Fruit fly (Drosophila melanogaster) whole organism, embryonic: ENCODE measurements around the gene snky.

Source experiments
- Asciz ChIP-seq: fragments of 200-800 bp; sonication (Bioruptor generic); optimal IDR thresholded peaks from 2 replicates; lab custom pipeline; 2017; ENCODE audit warnings: missing biosample characterization, mild to moderate bottlenecking, missing genetic modification characterization, missing genetic modification reagents
- Blimp-1 ChIP-seq: fragments of 200-800 bp; sonication (Bioruptor generic); optimal IDR thresholded peaks from 3 replicates; lab custom pipeline; 2018; ENCODE audit warnings: missing biosample characterization, missing genetic modification characterization, mild to moderate bottlenecking, moderate library complexity, missing genetic modification reagents
- CG10209 ChIP-seq: fragments of 200-800 bp; sonication (Bioruptor generic); optimal IDR thresholded peaks from 3 replicates; lab custom pipeline; 2017; ENCODE audit warnings: missing biosample characterization, mild to moderate bottlenecking, missing genetic modification characterization, missing genetic modification reagents
- CG11456 ChIP-seq: fragments of 200-800 bp; sonication (Bioruptor generic); IDR thresholded peaks from 3 replicates; pipeline ENCODE4 v1.3.6; 2022; ENCODE audit warnings: missing biosample characterization, missing genetic modification characterization
- CG13894 ChIP-seq: fragments of 200-800 bp; sonication (Bioruptor generic); optimal IDR thresholded peaks from 3 replicates; lab custom pipeline; 2018; ENCODE audit warnings: missing biosample characterization, mild to moderate bottlenecking, missing genetic modification characterization, moderate library complexity
- CG14965 ChIP-seq: fragments of 200-800 bp; sonication (Bioruptor generic); optimal IDR thresholded peaks from 2 replicates; lab custom pipeline; 2016; ENCODE audit warnings: missing biosample characterization, missing genetic modification characterization, borderline replicate concordance
- CG15479 ChIP-seq: fragments of 200-800 bp; sonication (Bioruptor generic); optimal IDR thresholded peaks from 3 replicates; lab custom pipeline; 2019; ENCODE audit warnings: missing biosample characterization, mild to moderate bottlenecking, missing genetic modification characterization, moderate library complexity
- CG1603 ChIP-seq: fragments of 200-800 bp; sonication (Bioruptor generic); optimal IDR thresholded peaks from 2 replicates; lab custom pipeline; 2019; ENCODE audit warnings: missing biosample characterization, mild to moderate bottlenecking, missing genetic modification characterization, moderate library complexity
- CG16863 ChIP-seq: fragments of 200-800 bp; sonication (Bioruptor generic); optimal IDR thresholded peaks from 3 replicates; lab custom pipeline; 2016; ENCODE audit warnings: missing biosample characterization, missing genetic modification characterization
- CG18599 ChIP-seq: fragments of 200-800 bp; sonication (Bioruptor generic); optimal IDR thresholded peaks from 3 replicates; lab custom pipeline; 2017; ENCODE audit warnings: missing biosample characterization, missing genetic modification characterization, mild to moderate bottlenecking, moderate library complexity, missing genetic modification reagents
- CG2199 ChIP-seq: fragments of 200-800 bp; sonication (Bioruptor generic); IDR thresholded peaks from 3 replicates; pipeline ENCODE4 v1.3.6; 2022; ENCODE audit warnings: missing biosample characterization, missing genetic modification characterization
- CG2202 ChIP-seq: fragments of 200-800 bp; sonication (Bioruptor generic); optimal IDR thresholded peaks from 2 replicates; lab custom pipeline; 2018; ENCODE audit warnings: missing biosample characterization, mild to moderate bottlenecking, missing genetic modification characterization
- CG3281 ChIP-seq: fragments of 200-800 bp; sonication (Bioruptor generic); optimal IDR thresholded peaks from 3 replicates; lab custom pipeline; 2017; ENCODE audit warnings: missing biosample characterization, mild to moderate bottlenecking, missing genetic modification characterization
- CG4707 ChIP-seq: fragments of 200-800 bp; sonication (Bioruptor generic); optimal IDR thresholded peaks from 2 replicates; lab custom pipeline; 2018; ENCODE audit warnings: missing biosample characterization, mild to moderate bottlenecking, missing genetic modification characterization, moderate library complexity
- CG4820 ChIP-seq: fragments of 200-800 bp; sonication (Bioruptor generic); optimal IDR thresholded peaks from 3 replicates; lab custom pipeline; 2016; ENCODE audit warnings: missing biosample characterization, missing genetic modification characterization
- CG6254 ChIP-seq: fragments of 200-800 bp; sonication (Bioruptor generic); optimal IDR thresholded peaks from 3 replicates; lab custom pipeline; 2017; ENCODE audit warnings: mild to moderate bottlenecking, missing biosample characterization, missing genetic modification reagents, missing genetic modification characterization
- CG9817 ChIP-seq: fragments of 200-800 bp; sonication (Bioruptor generic); optimal IDR thresholded peaks from 2 replicates; lab custom pipeline; 2018; ENCODE audit warnings: missing biosample characterization, mild to moderate bottlenecking, missing genetic modification characterization, moderate library complexity
- Dfd ChIP-seq, 2 experiments: fragments of >200 bp; optimal IDR thresholded peaks; 2 replicates each; lab custom pipeline; 2017; ENCODE audit warnings: missing biosample characterization in 2 of 2, missing genetic modification characterization in 2 of 2
- Ets65A ChIP-seq: fragments of 200-800 bp; sonication (Bioruptor generic); peaks from one replicate; lab custom pipeline; 2016; ENCODE audit warnings: missing biosample characterization, missing genetic modification characterization
- HHEX ChIP-seq: fragments of 200-800 bp; sonication (Bioruptor generic); optimal IDR thresholded peaks from 3 replicates; lab custom pipeline; 2017; ENCODE audit warnings: missing biosample characterization, mild to moderate bottlenecking, missing genetic modification characterization, missing genetic modification reagents
- HLH54F ChIP-seq: fragments of 200-800 bp; sonication (Bioruptor generic); optimal IDR thresholded peaks from 3 replicates; lab custom pipeline; 2016; ENCODE audit warnings: missing biosample characterization, missing genetic modification characterization
- HLHmδ ChIP-seq: fragments of 200-800 bp; sonication (Bioruptor generic); optimal IDR thresholded peaks from 2 replicates; lab custom pipeline; 2018; ENCODE audit warnings: missing biosample characterization, mild to moderate bottlenecking, missing genetic modification characterization, moderate library complexity
- HmgZ ChIP-seq: fragments of 200-800 bp; sonication (Bioruptor generic); optimal IDR thresholded peaks from 2 replicates; lab custom pipeline; 2018; ENCODE audit warnings: missing biosample characterization, mild to moderate bottlenecking, missing genetic modification characterization
- Hr39 ChIP-seq: fragments of >200 bp; optimal IDR thresholded peaks from 2 replicates; lab custom pipeline; 2017
- Kr ChIP-seq: fragments of 200-800 bp; sonication (Bioruptor generic); optimal IDR thresholded peaks from 2 replicates; lab custom pipeline; 2017; ENCODE audit warnings: missing biosample characterization, mild to moderate bottlenecking, missing genetic modification characterization
- Med ChIP-seq: fragments of 200-800 bp; sonication (Bioruptor generic); peaks from one replicate; lab custom pipeline; 2016; ENCODE audit warnings: missing biosample characterization, missing genetic modification characterization, mild to moderate bottlenecking, inconsistent platforms, moderate library complexity
- Mrtf ChIP-seq: fragments of 200-800 bp; sonication (Bioruptor generic); IDR thresholded peaks from 3 replicates; pipeline ENCODE4 v1.3.6; 2022; ENCODE audit warnings: missing biosample characterization, missing genetic modification characterization
- Spps ChIP-seq: fragments of 200-800 bp; sonication (Bioruptor generic); optimal IDR thresholded peaks from 2 replicates; lab custom pipeline; 2018; ENCODE audit warnings: missing biosample characterization, mild to moderate bottlenecking, missing genetic modification characterization
- abd-A ChIP-seq: fragments of 200-800 bp; sonication (Bioruptor generic); optimal IDR thresholded peaks from 3 replicates; lab custom pipeline; 2019; ENCODE audit warnings: missing biosample characterization, mild to moderate bottlenecking, missing genetic modification characterization, moderate library complexity
- ac ChIP-seq: fragments of 200-800 bp; sonication (Bioruptor generic); optimal IDR thresholded peaks from 3 replicates; lab custom pipeline; 2017; ENCODE audit warnings: missing biosample characterization, mild to moderate bottlenecking, missing genetic modification characterization
- chinmo ChIP-seq: fragments of 200-800 bp; sonication (Bioruptor generic); IDR thresholded peaks from 4 replicates; pipeline ENCODE4 v1.3.6; 2022; ENCODE audit warnings: missing biosample characterization, missing genetic modification characterization; ENCODE audit not compliant: partially characterized antibody
- dmrt11E ChIP-seq: fragments of 200-800 bp; sonication (Bioruptor generic); optimal IDR thresholded peaks from 3 replicates; lab custom pipeline; 2018; ENCODE audit warnings: missing biosample characterization, mild to moderate bottlenecking, missing genetic modification characterization, moderate library complexity
- esg ChIP-seq: fragments of 200-800 bp; sonication (Bioruptor generic); conservative IDR thresholded peaks from 2 replicates; pipeline ENCODE4 v1.3.6; 2022; ENCODE audit warnings: missing biosample characterization, missing genetic modification characterization
- exex ChIP-seq: fragments of 200-800 bp; sonication (Bioruptor generic); optimal IDR thresholded peaks from 4 replicates; lab custom pipeline; 2018; ENCODE audit warnings: missing biosample characterization, mild to moderate bottlenecking, missing genetic modification characterization, moderate library complexity
- kni ChIP-seq: fragments of 200-800 bp; sonication (Bioruptor generic); optimal IDR thresholded peaks from 3 replicates; lab custom pipeline; 2017; ENCODE audit warnings: mild to moderate bottlenecking, missing biosample characterization, missing genetic modification reagents, missing genetic modification characterization
- nau ChIP-seq: fragments of 200-800 bp; sonication (Bioruptor generic); optimal IDR thresholded peaks from 3 replicates; lab custom pipeline; 2017; ENCODE audit warnings: missing biosample characterization, mild to moderate bottlenecking, missing genetic modification characterization, missing genetic modification reagents
- nerfin-1 ChIP-seq: fragments of 200-800 bp; sonication (Bioruptor generic); optimal IDR thresholded peaks from 3 replicates; lab custom pipeline; 2019; ENCODE audit warnings: missing biosample characterization, mild to moderate bottlenecking, missing genetic modification characterization, moderate library complexity
- onecut ChIP-seq: fragments of 200-800 bp; sonication (Bioruptor generic); IDR thresholded peaks from 2 replicates; pipeline ENCODE4 v1.3.6; 2022; ENCODE audit warnings: missing biosample characterization, missing genetic modification characterization
- pfk ChIP-seq: fragments of 200-800 bp; sonication (Bioruptor generic); optimal IDR thresholded peaks from 2 replicates; lab custom pipeline; 2018; ENCODE audit warnings: missing biosample characterization, mild to moderate bottlenecking, missing genetic modification characterization, moderate library complexity
- pros ChIP-seq: fragments of 200-800 bp; sonication (Bioruptor generic); optimal IDR thresholded peaks from 3 replicates; lab custom pipeline; 2019; ENCODE audit warnings: missing biosample characterization, mild to moderate bottlenecking, missing genetic modification characterization, moderate library complexity
- psq ChIP-seq: fragments of 200-800 bp; sonication (Bioruptor generic); optimal IDR thresholded peaks from 2 replicates; lab custom pipeline; 2017; ENCODE audit warnings: missing biosample characterization, missing genetic modification characterization
- shn ChIP-seq: fragments of 200-800 bp; sonication (Bioruptor generic); optimal IDR thresholded peaks from 3 replicates; lab custom pipeline; 2016; ENCODE audit warnings: missing biosample characterization, missing genetic modification characterization
- sna ChIP-seq: fragments of 200-800 bp; sonication (Bioruptor generic); IDR thresholded peaks from 2 replicates; pipeline ENCODE4 v1.3.6; 2022; ENCODE audit warnings: missing biosample characterization, missing genetic modification characterization; ENCODE audit not compliant: partially characterized antibody
- ttk ChIP-seq: fragments of 200-800 bp; sonication (Bioruptor generic); IDR thresholded peaks from 2 replicates; pipeline ENCODE4 v2.1.2; 2022; ENCODE audit warnings: missing biosample characterization, missing genetic modification characterization
- wdn ChIP-seq: fragments of 200-800 bp; sonication (Bioruptor generic); IDR thresholded peaks from 2 replicates; pipeline ENCODE4 v1.3.6; 2022; ENCODE audit warnings: missing biosample characterization, missing genetic modification characterization

snky gene

DNA sequence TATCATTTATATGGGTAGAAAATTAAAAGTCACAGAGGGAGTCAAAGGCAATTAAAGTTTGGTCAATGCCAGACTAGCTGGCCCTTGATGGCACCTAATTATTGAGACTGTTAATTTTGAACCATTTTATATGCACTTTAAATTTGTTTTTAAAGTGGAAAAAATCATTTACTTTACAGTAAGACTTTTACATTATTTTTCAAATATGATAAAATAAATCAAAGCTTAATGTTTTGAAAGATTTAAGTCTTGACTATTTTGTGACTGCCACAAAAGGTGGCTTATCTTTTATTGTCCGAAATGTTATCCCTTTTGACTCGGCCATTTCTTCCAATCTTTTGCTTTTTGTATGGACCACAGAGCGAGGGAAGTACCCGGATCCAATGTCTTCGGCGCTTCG is at the start of gene snky:
Gene snky (plus strand): TSS at position 301 of the 400 bp plus-strand sequence.
- no peak for TF ChIP-seq Asciz
- no peak for TF ChIP-seq CG18599 (GFP tag; lab: Kevin White, UChicago)
- no peak for TF ChIP-seq Ets65A (GFP tag; lab: Kevin White, UChicago)
- TF ChIP-seq kni (GFP tag; lab: Kevin White, UChicago): no peak
- no peak for TF ChIP-seq CG4820 (GFP tag; lab: Kevin White, UChicago)
- TF ChIP-seq esg: no peak
- TF ChIP-seq HHEX (GFP tag; lab: Kevin White, UChicago): no peak
- TF ChIP-seq CG16863: no peak
- no peak for TF ChIP-seq psq (GFP tag; lab: Kevin White, UChicago)
- TF ChIP-seq HLH54F (GFP tag; lab: Kevin White, UChicago): no peak
- TF ChIP-seq CG2199: no peak
- TF ChIP-seq CG6254 (GFP tag; lab: Kevin White, UChicago): no peak
- no peak for TF ChIP-seq CG10209
- no peak for TF ChIP-seq CG14965 (GFP tag; lab: Kevin White, UChicago)
- no peak for TF ChIP-seq HmgZ (tag; lab: Kevin White, UChicago)
- no peak for TF ChIP-seq onecut (GFP tag; lab: Robert Waterston, UW)

DNA sequence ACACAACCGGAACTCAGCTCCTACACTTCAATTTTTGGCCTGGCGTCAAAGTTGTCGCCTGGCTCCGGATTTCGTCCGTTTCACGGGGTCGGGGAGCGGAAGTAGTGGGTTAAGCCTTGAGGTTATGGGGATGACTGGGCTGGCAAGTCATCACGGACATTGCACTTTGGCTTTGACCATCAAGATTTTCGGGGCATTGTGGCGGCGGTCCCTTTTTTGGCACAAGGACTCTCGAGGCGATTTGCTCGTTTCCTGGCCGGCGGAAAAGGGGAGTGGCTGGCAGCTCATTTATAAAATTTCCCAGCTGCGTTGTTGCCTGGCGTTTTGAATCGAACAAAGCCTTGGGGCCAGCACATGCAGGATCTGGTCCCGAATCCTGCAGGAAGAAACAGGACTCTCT is 41.1 kb upstream of the snky start:
- TF ChIP-seq Med (GFP tag; lab: Kevin White, UChicago) (peak; percentile 2), dmrt11E (no peak), Ets65A (GFP tag; lab: Kevin White, UChicago) (peak; percentile 51), CG11456 (GFP tag; lab: Robert Waterston, UW) (peak; percentile 55; the same call in 1 of the 3 replicates)
- TF ChIP-seq, all 482 proteins: peak for 3

DNA sequence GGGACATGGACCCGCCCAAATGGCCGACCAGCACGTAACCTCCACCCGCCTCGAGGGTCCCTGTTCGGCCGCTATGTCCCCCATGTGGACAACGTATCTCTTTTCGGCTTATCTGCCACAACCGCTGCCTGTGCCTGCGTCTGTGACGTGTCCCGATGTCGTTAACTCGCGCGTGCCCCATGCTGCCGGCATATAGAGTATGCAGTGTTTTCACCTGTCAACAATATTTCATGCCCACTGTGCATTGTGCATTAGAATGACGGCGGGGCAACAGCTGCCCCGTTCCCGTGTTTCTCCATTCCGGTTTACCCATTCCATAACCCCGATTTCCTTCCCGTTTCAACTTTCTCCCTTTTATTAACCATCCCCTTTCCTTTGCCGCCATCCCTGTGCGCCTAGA is 39.4 kb upstream of the snky start:
- TF ChIP-seq nau (GFP tag; lab: Kevin White, UChicago) (peak; percentile 11), HLHmδ (GFP tag; lab: Kevin White, UChicago) (peak; percentile 75), CG4707 (GFP tag; lab: Kevin White, UChicago) (peak; percentile 75), Dfd (GFP tag; optimal IDR thresholded peaks at IDR 0.05; lab: Kevin White, UChicago) (no peak), Blimp-1 (GFP tag; lab: Kevin White, UChicago) (peak; percentile 17), Kr (peak; percentile 46), CG3281 (GFP tag; lab: Kevin White, UChicago) (no peak), chinmo (GFP tag; lab: Robert Waterston, UW) (0 out of 4 replicates have a peak, but pooled peaks have one; percentile 40), CG15479 (GFP tag; lab: Kevin White, UChicago) (no peak), Asciz (no peak), Hr39 (lab: Kevin White, UChicago) (peak; percentile 33), Mrtf (GFP tag; lab: Robert Waterston, UW) (no peak), nerfin-1 (tag; lab: Kevin White, UChicago) (peak; percentile 14), pros (GFP tag; lab: Kevin White, UChicago) (peak; percentile 22), CG13894 (peak; percentile 16), kni (GFP tag; lab: Kevin White, UChicago) (peak; percentile 52), Spps (no peak), wdn (GFP tag; lab: Robert Waterston, UW) (no peak), ac (peak; percentile 84), sna (GFP tag; lab: Robert Waterston, UW) (no peak), ttk (GFP tag; lab: Robert Waterston, UW) (0 out of 2 replicates have a peak, but pooled peaks have one; percentile 16), Ets65A (GFP tag; lab: Kevin White, UChicago) (peak; percentile 43), pfk (GFP tag; lab: Kevin White, UChicago) (peak; percentile 78), exex (no peak), CG2202 (tag; lab: Kevin White, UChicago) (no peak), CG9817 (tag; lab: Kevin White, UChicago) (no peak), abd-A (peak; percentile 41), CG1603 (tag; lab: Kevin White, UChicago) (no peak), shn (GFP tag; lab: Kevin White, UChicago) (no peak)
- TF ChIP-seq, all 482 proteins: peak for 16
